Worm (Caenorhabditis elegans) whole organism, L2 larva: ENCODE measurements around the gene Y20C6A.1.
A peak's percentile ranks its signal among the peaks of the same experiment; 100 is the strongest.

Source experiments
- F13H6.1 ChIP-seq: sonication (generic microtip); optimal IDR thresholded peaks from 2 replicates; lab custom pipeline; 2016; ENCODE audit warnings: missing genetic modification characterization, missing compliant biosample characterization
- R02D3.7 ChIP-seq: fragments of 150-350 bp; optimal IDR thresholded peaks from 2 replicates; lab custom pipeline; 2014; ENCODE audit warnings: missing biosample characterization, missing genetic modification characterization
- ZK546.5 ChIP-seq: sonication (generic microtip); optimal IDR thresholded peaks from 2 replicates; lab custom pipeline; 2017; ENCODE audit warnings: missing biosample characterization, missing genetic modification characterization
- aly-2 ChIP-seq: fragments of 150-350 bp; optimal IDR thresholded peaks from 2 replicates; lab custom pipeline; 2014; ENCODE audit warnings: missing biosample characterization, missing genetic modification characterization
- ama-1 ChIP-seq: fragments of 150-350 bp; optimal IDR thresholded peaks from 2 replicates; lab custom pipeline; 2018; ENCODE audit warnings: inconsistent platforms
- ceh-82 ChIP-seq: fragments of 150-350 bp; optimal IDR thresholded peaks from 2 replicates; lab custom pipeline; 2014; ENCODE audit warnings: missing biosample characterization, missing genetic modification characterization
- crh-2 ChIP-seq: sonication (generic microtip); optimal IDR thresholded peaks from 2 replicates; lab custom pipeline; 2017; ENCODE audit warnings: missing biosample characterization, missing genetic modification characterization
- dmd-4 ChIP-seq: sonication (generic microtip); optimal IDR thresholded peaks from 2 replicates; lab custom pipeline; 2017; ENCODE audit warnings: missing biosample characterization, missing genetic modification characterization
- egl-27 ChIP-seq: sonication (generic microtip); optimal IDR thresholded peaks from 3 replicates; lab custom pipeline; 2017; ENCODE audit warnings: missing biosample characterization, missing genetic modification reagents, missing genetic modification characterization
- fos-1 ChIP-seq: fragments of 150-350 bp; optimal IDR thresholded peaks from 2 replicates; lab custom pipeline; 2014; ENCODE audit warnings: missing biosample characterization, missing genetic modification characterization
- gmeb-1 ChIP-seq: fragments of 150-350 bp; optimal IDR thresholded peaks from 2 replicates; lab custom pipeline; 2014; ENCODE audit warnings: missing biosample characterization, missing genetic modification characterization
- lin-11 ChIP-seq: fragments of 150-350 bp; sonication (generic microtip); optimal IDR thresholded peaks from 2 replicates; lab custom pipeline; 2014; ENCODE audit warnings: missing biosample characterization, missing genetic modification characterization, inconsistent platforms, mixed read lengths
- lin-13 ChIP-seq: fragments of 150-350 bp; optimal IDR thresholded peaks from 2 replicates; lab custom pipeline; 2014; ENCODE audit warnings: missing biosample characterization, missing genetic modification reagents, missing genetic modification characterization
- lin-39 ChIP-seq: fragments of 150-350 bp; optimal IDR thresholded peaks from 2 replicates; lab custom pipeline; 2014; ENCODE audit warnings: missing biosample characterization, missing genetic modification reagents, missing genetic modification characterization
- lsy-2 ChIP-seq, 2 experiments: fragments of 150-350 bp in 1 of 2; sonication (generic microtip) in 1 of 2; optimal IDR thresholded peaks; 2 replicates each; lab custom pipeline; 2014 to 2017; ENCODE audit warnings: missing biosample characterization in 2 of 2, missing genetic modification characterization in 2 of 2
- mbf-1 ChIP-seq: sonication (generic microtip); optimal IDR thresholded peaks from 2 replicates; lab custom pipeline; 2017; ENCODE audit warnings: missing biosample characterization, missing genetic modification characterization
- mdl-1 ChIP-seq, 2 experiments: fragments of 150-350 bp in 1 of 2; sonication (generic microtip) in 1 of 2; optimal IDR thresholded peaks; 2 replicates each; lab custom pipeline; 2017; ENCODE audit warnings: missing biosample characterization in 2 of 2, missing genetic modification characterization in 2 of 2
- nhr-11 ChIP-seq: fragments of 150-350 bp; optimal IDR thresholded peaks from 2 replicates; lab custom pipeline; 2014; ENCODE audit warnings: missing biosample characterization, missing genetic modification characterization
- nhr-12 ChIP-seq: fragments of 150-350 bp; optimal IDR thresholded peaks from 2 replicates; lab custom pipeline; 2014; ENCODE audit warnings: missing biosample characterization, missing genetic modification characterization
- nhr-129 ChIP-seq: fragments of 150-350 bp; optimal IDR thresholded peaks from 2 replicates; lab custom pipeline; 2014; ENCODE audit warnings: missing biosample characterization, missing genetic modification characterization
- nhr-23 ChIP-seq: fragments of 150-350 bp; optimal IDR thresholded peaks from 2 replicates; lab custom pipeline; 2014; ENCODE audit warnings: missing biosample characterization, missing genetic modification reagents, missing genetic modification characterization
- nhr-237 ChIP-seq: fragments of 150-350 bp; optimal IDR thresholded peaks from 2 replicates; lab custom pipeline; 2014; ENCODE audit warnings: missing biosample characterization, missing genetic modification characterization
- nhr-25 ChIP-seq: fragments of 150-350 bp; sonication (generic microtip); optimal IDR thresholded peaks from 3 replicates; lab custom pipeline; 2014; ENCODE audit warnings: missing biosample characterization, missing genetic modification characterization
- nhr-6 ChIP-seq: fragments of 150-350 bp; optimal IDR thresholded peaks from 2 replicates; lab custom pipeline; 2014; ENCODE audit warnings: missing biosample characterization, missing genetic modification characterization
- peb-1 ChIP-seq: fragments of 150-350 bp; optimal IDR thresholded peaks from 2 replicates; lab custom pipeline; 2014; ENCODE audit warnings: missing biosample characterization, missing genetic modification characterization
- skn-1 ChIP-seq: sonication (generic microtip); optimal IDR thresholded peaks from 2 replicates; lab custom pipeline; 2017; ENCODE audit warnings: missing biosample characterization, missing genetic modification characterization
- sma-9 ChIP-seq, 2 experiments: fragments of 150-350 bp in 1 of 2; sonication (generic microtip) in 1 of 2; optimal IDR thresholded peaks; 2 replicates each; lab custom pipeline; 2014 to 2016; ENCODE audit warnings: missing genetic modification characterization in 2 of 2, mild to moderate bottlenecking in 1 of 2, missing biosample characterization in 1 of 2, missing compliant biosample characterization in 1 of 2, missing genetic modification reagents in 1 of 2, moderate library complexity in 1 of 2
- snpc-4 ChIP-seq: fragments of 150-350 bp; optimal IDR thresholded peaks from 2 replicates; lab custom pipeline; 2014; ENCODE audit warnings: missing biosample characterization, missing genetic modification characterization
- unc-39 ChIP-seq: fragments of 150-350 bp; optimal IDR thresholded peaks from 2 replicates; lab custom pipeline; 2014; ENCODE audit warnings: missing biosample characterization, missing genetic modification characterization
- unc-55 ChIP-seq: fragments of 150-350 bp; sonication (generic microtip); optimal IDR thresholded peaks from 3 replicates; lab custom pipeline; 2014; ENCODE audit warnings: missing biosample characterization, missing genetic modification reagents, missing genetic modification characterization
- ztf-1 ChIP-seq: fragments of 200-800 bp; sonication (Bioruptor generic); conservative IDR thresholded peaks from 2 replicates; pipeline ENCODE4 v1.3.6; 2022; ENCODE audit warnings: missing genetic modification characterization, missing compliant biosample characterization
- ztf-11 ChIP-seq: sonication (generic microtip); optimal IDR thresholded peaks from 2 replicates; lab custom pipeline; 2017; ENCODE audit warnings: missing biosample characterization, missing genetic modification characterization
- ztf-4 ChIP-seq: fragments of 150-350 bp; optimal IDR thresholded peaks from 2 replicates; lab custom pipeline; 2014; ENCODE audit warnings: missing biosample characterization, missing genetic modification characterization

Y20C6A.1 gene

DNA sequence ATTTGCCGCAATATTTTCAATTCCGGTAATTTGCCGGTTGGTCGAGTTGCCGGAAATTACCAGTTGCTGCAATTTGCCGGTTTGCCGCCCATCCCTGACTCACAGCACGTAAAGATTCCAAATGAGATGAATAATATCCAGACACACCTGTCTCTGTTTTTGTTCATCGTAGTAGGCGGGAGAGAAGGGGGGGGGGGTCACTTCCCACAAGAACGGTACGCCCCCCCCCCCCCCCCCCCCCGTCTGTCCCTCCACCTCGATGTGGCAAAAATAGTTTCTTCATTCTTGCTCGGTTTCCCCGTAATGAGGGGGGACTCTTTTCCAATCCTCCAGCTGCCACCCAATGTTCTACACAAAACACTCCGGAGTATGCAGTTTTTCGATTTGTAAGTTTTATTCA lies 595 bp upstream of the Y20C6A.1 start, which contains the start of gene fbxb-7:
Gene fbxb-7, plus strand, starts transcription at position 267 of the 400 bp plus-strand sequence.
- no peak for TF ChIP-seq dmd-4 (tag; lab: Kevin White, UChicago)

DNA sequence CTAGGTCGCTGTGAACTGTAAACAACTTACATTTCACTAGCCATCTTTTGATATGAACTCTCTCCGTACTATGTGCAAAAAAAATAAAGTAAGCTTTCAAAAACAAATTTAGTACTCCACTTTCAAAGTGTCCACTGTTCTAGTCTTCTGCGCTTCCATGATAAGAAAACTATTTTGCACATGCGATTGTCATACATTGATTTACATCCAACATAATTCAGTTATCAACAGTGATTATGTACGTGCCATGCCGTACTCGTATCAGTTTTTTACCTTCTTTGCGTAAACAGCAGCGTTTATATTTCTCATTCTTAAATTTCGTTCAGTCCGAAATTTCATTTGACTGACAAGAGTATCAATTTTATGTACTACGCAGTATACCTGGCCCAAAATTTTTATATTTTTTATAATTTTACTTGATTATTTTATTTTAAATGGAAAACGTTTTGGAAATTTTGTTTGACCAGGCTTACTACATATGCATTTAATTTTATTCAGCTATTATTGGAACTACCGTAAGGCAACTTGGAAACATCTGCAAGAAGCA lies 23.6 kb downstream of the Y20C6A.1 start, which contains the start of the genes fbxa-134 and F47H4.2:
Gene fbxa-134, minus strand, starts transcription at position 44 of the 547 bp plus-strand sequence.
Gene F47H4.2, plus strand, starts transcription at position 497 of the 547 bp plus-strand sequence.
- TF ChIP-seq nhr-237 (tag; lab: Kevin White, UChicago), result no peak
- no peak for TF ChIP-seq egl-27
- no peak for TF ChIP-seq R02D3.7 (tag; lab: Kevin White, UChicago)
- TF ChIP-seq lin-11, result no peak
- no peak for TF ChIP-seq F13H6.1 (tag; lab: Kevin White, UChicago)
- TF ChIP-seq mdl-1 (tag; optimal IDR thresholded peaks at IDR 0.05; lab: Kevin White, UChicago), result no peak
- TF ChIP-seq gmeb-1 (tag; lab: Kevin White, UChicago), result peak; percentile 3
- peak; percentile 18 for TF ChIP-seq sma-9 (GFP tag; optimal IDR thresholded peaks at IDR 0.05; lab: Kevin White, UChicago)
- no peak for TF ChIP-seq sma-9 (tag; optimal IDR thresholded peaks at IDR 0.05; lab: Kevin White, UChicago)
- peak; percentile 79 for TF ChIP-seq fos-1
- TF ChIP-seq lsy-2 (tag; optimal IDR thresholded peaks at IDR 0.05; lab: Kevin White, UChicago), result no peak
- TF ChIP-seq nhr-25 (tag; lab: Kevin White, UChicago), result no peak
- no peak for TF ChIP-seq nhr-12
- TF ChIP-seq unc-39 (tag; lab: Kevin White, UChicago), result no peak
- TF ChIP-seq nhr-6 (tag; lab: Kevin White, UChicago), result no peak
- no peak for TF ChIP-seq lin-39
- peak; percentile 43 for TF ChIP-seq crh-2
- TF ChIP-seq unc-55 (GFP tag; lab: Kevin White, UChicago), result no peak
- no peak for TF ChIP-seq ztf-4 (tag; lab: Kevin White, UChicago)
- TF ChIP-seq ztf-1 (GFP tag; lab: Robert Waterston, UW), result no peak
- peak; percentile 76 for TF ChIP-seq skn-1 (tag; lab: Kevin White, UChicago)

DNA sequence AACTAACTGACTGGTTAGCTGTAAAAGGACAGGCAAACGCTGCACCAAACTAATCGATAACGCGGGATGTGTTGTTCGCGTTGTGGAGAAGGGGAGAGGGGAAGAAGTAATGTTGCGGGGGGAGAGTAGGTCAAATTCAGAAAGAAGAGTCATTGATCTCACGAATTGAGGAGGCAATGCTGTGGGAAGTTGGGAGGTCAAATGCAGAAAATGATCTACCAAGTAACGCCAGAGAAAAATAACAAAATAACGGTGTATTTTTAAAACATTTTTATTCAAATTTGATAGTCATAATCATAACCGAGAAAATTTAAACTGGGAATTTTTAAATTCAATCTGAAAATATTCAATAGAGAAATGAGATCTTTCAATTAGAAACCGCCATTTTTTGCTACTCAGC lies 26.5 kb downstream of the Y20C6A.1 start, which contains the start of gene lsy-27:
Gene lsy-27, minus strand, starts transcription at position 101 of the 400 bp plus-strand sequence.
- TF ChIP-seq ZK546.5, result no peak
- no peak for TF ChIP-seq nhr-129 (tag; lab: Kevin White, UChicago)
- TF ChIP-seq ceh-82, result no peak
- TF ChIP-seq nhr-23 (tag; lab: Kevin White, UChicago), result no peak
- TF ChIP-seq snpc-4 (tag; lab: Kevin White, UChicago), result no peak
- TF ChIP-seq lsy-2 (tag; optimal IDR thresholded peaks at IDR 0.05; lab: Kevin White, UChicago), result no peak
- TF ChIP-seq ztf-11 (tag; lab: Kevin White, UChicago), result no peak
- TF ChIP-seq ztf-1 (GFP tag; lab: Robert Waterston, UW), result no peak
- no peak for TF ChIP-seq R02D3.7 (tag; lab: Kevin White, UChicago)
- no peak for TF ChIP-seq peb-1 (tag; lab: Kevin White, UChicago)

DNA sequence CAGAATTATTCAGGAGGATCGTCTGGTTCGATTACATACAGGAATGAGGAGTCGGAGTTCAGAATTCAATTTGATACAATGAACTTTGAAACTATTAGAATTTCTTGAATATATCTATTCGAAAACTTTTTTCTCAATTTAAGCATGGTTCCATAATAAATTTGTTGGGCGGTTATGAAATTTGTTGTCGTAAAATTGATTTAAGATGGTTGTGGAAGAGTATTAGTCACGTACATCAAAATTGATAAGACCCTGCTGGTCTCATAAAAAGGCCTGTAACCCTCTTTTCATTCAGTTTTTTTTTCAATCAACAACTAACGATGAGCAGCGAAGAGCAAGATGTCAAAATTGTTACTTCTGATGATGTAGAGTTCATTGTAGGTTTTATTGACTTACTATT lies 28.9 kb downstream of the Y20C6A.1 start, which contains the start of gene skr-5:
Gene skr-5, plus strand, starts transcription at position 301 of the 400 bp plus-strand sequence.
- TF ChIP-seq peb-1 (tag; lab: Kevin White, UChicago) (no peak), ama-1 (lab: Kevin White, UChicago) (no peak), lin-13 (GFP tag; lab: Kevin White, UChicago) (no peak), gmeb-1 (tag; lab: Kevin White, UChicago) (no peak), mbf-1 (tag; lab: Kevin White, UChicago) (no peak), R02D3.7 (tag; lab: Kevin White, UChicago) (no peak)

DNA sequence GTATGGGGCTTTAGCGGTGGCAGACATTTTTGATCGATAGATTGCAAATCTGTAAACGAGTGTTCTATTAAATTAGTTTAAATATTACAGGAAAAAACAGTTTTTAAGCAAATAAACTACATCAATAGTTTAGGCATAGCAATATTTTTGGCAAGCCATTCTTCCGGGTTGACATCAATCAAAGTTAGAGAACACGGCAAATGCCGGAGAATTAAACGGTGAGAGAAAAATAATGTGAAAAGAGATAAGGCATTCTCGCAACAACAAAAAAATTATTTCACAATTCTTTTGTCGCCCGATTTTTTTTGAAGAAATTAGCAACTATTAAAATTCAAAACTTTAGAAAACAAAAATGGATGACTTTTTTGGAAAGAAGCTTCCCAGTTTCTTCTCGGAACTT lies 31.7 kb downstream of the Y20C6A.1 start, which contains the start of the genes fbxa-188 and fbxa-189:
Gene fbxa-188, minus strand, starts transcription at position 51 of the 400 bp plus-strand sequence.
Gene fbxa-189, plus strand, starts transcription at position 339 of the 400 bp plus-strand sequence.
- TF ChIP-seq aly-2 (tag; lab: Kevin White, UChicago) (no peak), lin-13 (GFP tag; lab: Kevin White, UChicago) (no peak), dmd-4 (tag; lab: Kevin White, UChicago) (no peak), ama-1 (lab: Kevin White, UChicago) (no peak), peb-1 (tag; lab: Kevin White, UChicago) (no peak), fos-1 (peak; percentile 19), F13H6.1 (tag; lab: Kevin White, UChicago) (no peak), nhr-11 (tag; lab: Kevin White, UChicago) (no peak)
